Worm (Caenorhabditis elegans): ENCODE measurements around the gene pmt-2.
A peak's percentile ranks its signal among the peaks of the same experiment; 100 is the strongest.

pmt-2 gene

DNA sequence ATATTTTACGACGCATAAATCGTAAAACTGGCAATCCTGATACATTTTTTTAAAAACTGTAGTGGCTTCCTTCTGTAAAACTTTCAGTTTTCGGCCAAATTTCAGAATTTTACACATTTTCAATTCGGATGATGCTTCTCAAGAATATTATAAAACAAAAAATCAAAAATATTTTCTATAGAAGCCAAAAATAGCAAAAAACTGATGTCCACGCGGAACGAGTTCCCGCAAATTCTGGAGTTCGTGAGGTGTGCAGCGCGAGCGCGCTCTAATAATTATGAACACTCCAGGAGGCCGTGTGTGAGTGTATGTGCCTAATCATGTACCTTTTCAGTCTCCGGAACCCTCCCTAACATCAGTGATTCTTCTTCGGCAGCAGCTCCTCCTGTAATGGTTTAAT, 11.1 kb upstream of the pmt-2 start, which contains the start of gene sumv-2:
Gene sumv-2, plus strand, starts transcription at position 301 of the 400 bp plus-strand sequence.
- TF ChIP-seq ama-1 (optimal IDR thresholded peaks at IDR 0.05) (no peak), elt-1 (tag; optimal IDR thresholded peaks at IDR 0.05) (no peak), nhr-237 (tag; optimal IDR thresholded peaks at IDR 0.05) (no peak), elt-2 (tag; optimal IDR thresholded peaks at IDR 0.05) (no peak), daf-12 (tag; optimal IDR thresholded peaks at IDR 0.05) (no peak)

DNA sequence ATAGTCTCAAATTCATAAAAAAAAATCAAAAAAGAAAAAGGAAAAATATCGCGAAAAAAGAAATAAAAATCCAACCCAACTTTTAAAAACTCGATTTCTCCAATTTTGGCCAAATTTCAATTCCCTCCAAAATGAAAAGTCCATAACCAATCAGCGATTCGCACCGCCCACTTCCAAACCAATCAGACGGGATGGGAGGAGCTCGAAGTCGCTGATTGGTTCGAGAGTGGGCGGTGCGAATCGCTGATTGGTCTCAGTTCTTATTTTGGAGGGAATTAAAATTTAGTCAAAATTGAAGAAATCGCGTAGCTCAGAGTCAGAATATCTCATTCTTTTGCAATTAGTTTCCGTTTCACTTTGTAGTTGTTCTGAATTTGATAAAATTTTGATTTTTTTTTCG, 4.8 kb upstream of the pmt-2 start:
- peak; percentile 98 for TF ChIP-seq nfya-1 (tag; optimal IDR thresholded peaks at IDR 0.05; ENCODE audit: insufficient read depth)
- no peak for TF ChIP-seq nhr-43 (tag; optimal IDR thresholded peaks at IDR 0.05; ENCODE audit: poor library complexity, severe bottlenecking)
- no peak for TF ChIP-seq nhr-12 (tag; optimal IDR thresholded peaks at IDR 0.05)
- TF ChIP-seq jun-1 (tag; optimal IDR thresholded peaks at IDR 0.05) = no peak
- TF ChIP-seq hmg-11 (tag; optimal IDR thresholded peaks at IDR 0.05) = no peak

DNA sequence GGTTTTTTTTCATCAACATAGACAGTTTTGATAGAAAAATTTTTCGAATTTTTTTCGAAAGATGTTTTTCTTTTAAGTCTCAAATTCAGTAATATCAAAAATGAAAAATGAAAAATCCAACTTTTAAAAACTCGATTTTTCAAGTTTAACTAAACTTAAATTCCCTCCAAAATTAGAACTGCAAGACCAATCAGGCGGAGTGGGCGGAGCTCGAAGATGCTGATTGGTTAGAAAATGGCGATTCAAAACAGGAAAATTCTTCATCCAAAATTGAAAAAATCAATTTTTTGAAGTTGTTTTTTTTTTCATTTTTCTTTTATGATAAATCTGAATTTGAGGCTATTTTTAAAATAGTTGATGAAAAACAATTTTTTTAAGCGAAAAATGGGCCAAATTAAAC, 3.7 kb upstream of the pmt-2 start:
- TF ChIP-seq R02D3.7 (tag; optimal IDR thresholded peaks at IDR 0.05) = no peak
- no peak for TF ChIP-seq elt-1 (tag; optimal IDR thresholded peaks at IDR 0.05)
- no peak for TF ChIP-seq skn-1 (tag; optimal IDR thresholded peaks at IDR 0.05)
- peak; percentile 98 for TF ChIP-seq nfya-1 (tag; optimal IDR thresholded peaks at IDR 0.05; ENCODE audit: insufficient read depth)
- no peak for TF ChIP-seq ama-1 (optimal IDR thresholded peaks at IDR 0.05)
- no peak for TF ChIP-seq sea-2 (GFP tag; optimal IDR thresholded peaks at IDR 0.05)
- no peak for TF ChIP-seq hmg-11 (tag; optimal IDR thresholded peaks at IDR 0.05)

DNA sequence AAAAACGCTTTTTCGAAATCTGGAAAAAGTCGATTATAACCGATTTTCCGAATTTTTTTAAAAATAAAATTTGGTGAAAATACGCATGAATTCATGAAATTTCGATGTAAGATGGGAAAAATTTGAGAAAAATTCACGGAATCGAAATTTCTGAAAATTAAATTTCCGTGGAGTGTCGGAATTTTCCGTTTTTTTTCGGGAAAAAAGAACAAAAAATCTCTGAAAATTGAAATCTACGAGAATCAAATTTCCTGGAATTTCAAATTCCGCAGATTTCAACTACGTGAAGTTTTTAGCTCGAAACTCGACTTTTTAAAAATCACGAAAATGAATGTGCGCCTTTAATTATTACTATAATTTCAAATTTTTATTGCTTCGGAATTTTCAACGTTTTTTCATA, 2.0 kb upstream of the pmt-2 start:
- TF ChIP-seq fkh-10 (GFP tag; optimal IDR thresholded peaks at IDR 0.05) (peak; percentile 48), mdl-1 (tag; optimal IDR thresholded peaks at IDR 0.05) (no peak)

DNA sequence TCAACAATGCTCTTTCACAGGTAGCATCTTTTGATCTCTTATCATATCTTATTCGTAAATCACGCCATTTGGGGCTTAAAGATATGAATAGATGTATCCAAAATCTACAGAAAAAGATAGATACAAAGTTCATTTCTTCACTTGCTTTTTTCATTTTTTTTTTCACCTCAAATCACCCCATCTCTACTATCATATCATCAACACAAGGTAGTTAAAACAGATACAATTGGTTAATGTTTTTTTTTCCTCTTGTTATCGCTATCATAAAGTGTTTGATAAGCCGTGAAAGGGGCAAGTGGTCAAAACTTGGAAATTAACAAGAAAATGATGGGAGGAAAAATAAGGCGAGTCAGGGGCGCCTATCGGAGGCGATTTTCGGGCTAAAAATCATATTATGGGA, 1.9 kb downstream of the pmt-2 start:
- TF ChIP-seq nhr-43 (tag; optimal IDR thresholded peaks at IDR 0.05; ENCODE audit: poor library complexity, severe bottlenecking) (peak; percentile 15), ama-1 (optimal IDR thresholded peaks at IDR 0.05) (no peak), elt-3 (tag; optimal IDR thresholded peaks at IDR 0.05) (peak in 2 of 3 experiments; percentile 89 to 96), R02D3.7 (tag; optimal IDR thresholded peaks at IDR 0.05) (peak; percentile 21), nhr-25 (tag; optimal IDR thresholded peaks at IDR 0.05) (peak; percentile 10), eor-1 (tag; optimal IDR thresholded peaks at IDR 0.05) (no peak), elt-2 (tag; optimal IDR thresholded peaks at IDR 0.05) (peak; percentile 77), pqm-1 (tag; optimal IDR thresholded peaks at IDR 0.05) (peak; percentile 48)

DNA sequence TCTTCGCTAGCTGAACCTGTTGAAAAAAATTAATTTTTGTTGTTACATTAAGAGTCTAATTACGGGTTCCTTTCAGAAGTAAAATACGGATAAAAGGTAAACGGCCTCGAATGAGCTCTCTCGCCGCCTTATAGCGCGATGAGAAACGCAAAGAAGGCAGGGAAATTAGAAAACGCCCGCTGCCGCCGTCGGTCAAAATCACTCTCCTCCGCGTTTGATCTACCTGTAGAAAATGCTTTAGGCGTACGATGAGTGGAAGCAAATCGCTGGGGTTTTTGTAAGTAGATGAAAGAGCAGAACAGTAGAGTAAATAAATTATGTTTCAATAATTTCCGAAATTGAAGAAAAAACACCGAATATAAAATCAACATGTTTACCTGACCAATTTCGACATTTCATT, 8.8 kb downstream of the pmt-2 start:
- no peak for TF ChIP-seq sea-2 (GFP tag; optimal IDR thresholded peaks at IDR 0.05)

DNA sequence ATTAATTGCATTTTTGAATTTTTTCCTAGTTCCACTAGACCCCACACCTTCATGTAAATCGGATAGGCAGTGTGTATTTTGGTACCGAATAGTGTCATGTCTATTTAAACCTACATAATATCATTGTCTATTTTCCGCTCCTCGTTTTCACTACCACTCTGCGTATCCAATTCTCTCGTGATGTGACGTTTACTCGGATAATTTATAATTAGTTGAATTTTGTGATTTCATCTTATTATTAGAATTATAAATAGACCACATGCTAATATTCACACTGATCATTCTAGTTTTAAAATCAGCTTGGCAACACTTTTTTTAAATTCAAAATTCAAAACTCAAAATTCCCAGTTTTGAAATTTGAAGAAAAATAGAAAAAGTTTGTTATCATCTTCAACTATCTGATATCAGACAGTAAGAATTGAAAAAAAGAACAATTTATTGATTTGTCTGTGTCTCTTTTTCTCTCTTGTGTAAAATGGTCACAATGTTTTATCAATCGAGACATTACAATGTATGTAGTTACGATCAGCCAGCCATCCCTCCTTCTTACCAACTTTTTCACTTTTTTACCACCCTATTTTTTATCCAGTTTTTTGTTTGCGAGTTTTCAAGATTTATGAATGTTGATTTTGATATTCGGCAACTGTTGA, 12.2 kb downstream of the pmt-2 start:
- TF ChIP-seq pha-4 (tag; optimal IDR thresholded peaks at IDR 0.05) (peak; percentile 14), elt-2 (tag; optimal IDR thresholded peaks at IDR 0.05) (peak; percentile 60), daf-12 (tag; optimal IDR thresholded peaks at IDR 0.05) (no peak), ama-1 (optimal IDR thresholded peaks at IDR 0.05) (no peak), fkh-2 (tag; optimal IDR thresholded peaks at IDR 0.05) (no peak), elt-3 (tag; optimal IDR thresholded peaks at IDR 0.05) (no peak), ceh-28 (tag; optimal IDR thresholded peaks at IDR 0.05) (peak; percentile 45), jun-1 (tag; optimal IDR thresholded peaks at IDR 0.05) (no peak)

DNA sequence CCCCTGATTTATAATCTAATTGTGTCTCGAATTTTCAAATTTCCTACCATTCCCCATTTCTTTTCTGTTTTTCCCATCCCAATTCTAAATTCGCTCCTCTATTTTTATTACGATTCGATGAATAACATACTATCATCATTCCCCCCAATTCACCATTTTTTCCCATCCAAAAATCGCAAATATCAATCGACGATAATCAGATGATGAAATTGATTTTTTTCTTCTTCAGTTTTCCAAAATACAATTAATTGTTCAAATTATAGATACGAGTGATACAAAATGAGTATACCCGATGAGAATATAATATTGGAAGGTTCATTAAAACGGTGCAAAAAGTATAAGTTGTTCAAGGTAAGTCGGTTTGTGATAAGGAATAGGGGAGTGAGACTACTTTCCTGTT, 14.3 kb downstream of the pmt-2 start, which contains the start of gene soc-1:
Gene soc-1, plus strand, starts transcription at position 262 of the 400 bp plus-strand sequence.
- TF ChIP-seq ztf-11 (tag; optimal IDR thresholded peaks at IDR 0.05) = no peak
- TF ChIP-seq mml-1 (tag; optimal IDR thresholded peaks at IDR 0.05) = no peak
- no peak for TF ChIP-seq nhr-23 (tag; optimal IDR thresholded peaks at IDR 0.05)
- no peak for TF ChIP-seq elt-2 (tag; optimal IDR thresholded peaks at IDR 0.05)

Data from whole organism, L3 larva.